Fruit fly (Drosophila melanogaster) whole organism, embryonic: ENCODE data around the gene CG5003.

Experiments
- CG10267 ChIP-seq: fragments of 200-800 bp; sonication (Bioruptor generic); optimal IDR thresholded peaks from 2 replicates; lab custom pipeline; 2018; ENCODE audit warnings: missing biosample characterization, mild to moderate bottlenecking, missing genetic modification characterization, moderate library complexity
- CG10321 ChIP-seq: fragments of 200-800 bp; sonication (Bioruptor generic); IDR thresholded peaks from 2 replicates; pipeline ENCODE4 v1.3.6; 2022; ENCODE audit warnings: missing biosample characterization, missing genetic modification characterization
- CG14860 ChIP-seq: fragments of 200-800 bp; sonication (Bioruptor generic); IDR thresholded peaks from 3 replicates; pipeline ENCODE4 v1.3.6; 2022; ENCODE audit warnings: missing biosample characterization, missing genetic modification characterization; ENCODE audit not compliant: partially characterized antibody
- CG18011 ChIP-seq: fragments of 200-800 bp; sonication (Bioruptor generic); optimal IDR thresholded peaks from 2 replicates; lab custom pipeline; 2017; ENCODE audit warnings: missing biosample characterization, missing genetic modification characterization, mild to moderate bottlenecking, moderate library complexity, missing genotype
- CG1832 ChIP-seq: fragments of 200-800 bp; sonication (Bioruptor generic); optimal IDR thresholded peaks from 2 replicates; lab custom pipeline; 2017; ENCODE audit warnings: missing biosample characterization, mild to moderate bottlenecking, missing genetic modification characterization, inconsistent platforms
- CG30431 ChIP-seq: fragments of 200-800 bp; sonication (Bioruptor generic); optimal IDR thresholded peaks from 2 replicates; lab custom pipeline; 2017; ENCODE audit warnings: missing biosample characterization, missing genetic modification characterization
- CG32767 ChIP-seq: fragments of 200-800 bp; sonication (Bioruptor generic); IDR thresholded peaks from 2 replicates; pipeline ENCODE4 v1.3.6; 2022; ENCODE audit warnings: missing biosample characterization, missing genetic modification characterization
- CG3995 ChIP-seq: fragments of 200-800 bp; sonication (Bioruptor generic); optimal IDR thresholded peaks from 3 replicates; lab custom pipeline; 2016; ENCODE audit warnings: missing biosample characterization, missing genetic modification characterization
- CG43689 ChIP-seq: fragments of 200-800 bp; sonication (Bioruptor generic); IDR thresholded peaks from 2 replicates; pipeline ENCODE4 v1.3.6; 2022; ENCODE audit warnings: missing biosample characterization, missing genetic modification characterization
- CG5245 ChIP-seq: fragments of 200-800 bp; sonication (Bioruptor generic); optimal IDR thresholded peaks from 3 replicates; lab custom pipeline; 2016; ENCODE audit warnings: missing biosample characterization, missing genetic modification characterization
- CG6791 ChIP-seq: fragments of 200-800 bp; sonication (Bioruptor generic); IDR thresholded peaks from 3 replicates; pipeline ENCODE4 v1.3.6; 2022; ENCODE audit warnings: missing biosample characterization, missing genetic modification characterization; ENCODE audit not compliant: partially characterized antibody
- CG9817 ChIP-seq: fragments of 200-800 bp; sonication (Bioruptor generic); optimal IDR thresholded peaks from 2 replicates; lab custom pipeline; 2018; ENCODE audit warnings: missing biosample characterization, mild to moderate bottlenecking, missing genetic modification characterization, moderate library complexity
- CkIIα-i1 ChIP-seq: fragments of 200-800 bp; sonication (Bioruptor generic); IDR thresholded peaks from 2 replicates; pipeline ENCODE4 v1.3.6; 2022; ENCODE audit warnings: missing biosample characterization, missing genetic modification characterization
- CrebB ChIP-seq: fragments of 200-800 bp; sonication (Bioruptor generic); optimal IDR thresholded peaks from 3 replicates; lab custom pipeline; 2018; ENCODE audit warnings: missing biosample characterization, mild to moderate bottlenecking, missing genetic modification characterization
- D ChIP-seq, 2 experiments: fragments of 200-800 bp in 1 of 2; fragments of >200 bp in 1 of 2; sonication (Bioruptor generic) in 1 of 2; optimal IDR thresholded peaks; 2 replicates in 1 of 2; 3 replicates in 1 of 2; lab custom pipeline; 2017; ENCODE audit warnings: mild to moderate bottlenecking in 1 of 2, missing biosample characterization in 1 of 2, missing genetic modification characterization in 1 of 2, missing genetic modification reagents in 1 of 2
- Dbx ChIP-seq: fragments of 200-800 bp; sonication (Bioruptor generic); IDR thresholded peaks from 3 replicates; pipeline ENCODE4 v1.3.6; 2022; ENCODE audit warnings: missing biosample characterization, missing genetic modification characterization
- Deaf1 ChIP-seq: fragments of 200-800 bp; optimal IDR thresholded peaks from 3 replicates; lab custom pipeline; 2019; ENCODE audit warnings: missing biosample characterization, mild to moderate bottlenecking, missing genetic modification characterization, moderate library complexity
- Dfd ChIP-seq, 2 experiments: fragments of >200 bp; optimal IDR thresholded peaks; 2 replicates each; lab custom pipeline; 2017; ENCODE audit warnings: missing biosample characterization in 2 of 2, missing genetic modification characterization in 2 of 2
- Dip2 ChIP-seq: fragments of 200-800 bp; sonication (Bioruptor generic); IDR thresholded peaks from 2 replicates; pipeline ENCODE4 v1.3.6; 2022; ENCODE audit warnings: missing biosample characterization, missing genetic modification characterization
- ERR ChIP-seq: fragments of 200-800 bp; sonication (Bioruptor generic); optimal IDR thresholded peaks from 2 replicates; lab custom pipeline; 2016; ENCODE audit warnings: missing biosample characterization, missing genetic modification characterization
- HmgZ ChIP-seq: fragments of 200-800 bp; sonication (Bioruptor generic); optimal IDR thresholded peaks from 2 replicates; lab custom pipeline; 2018; ENCODE audit warnings: missing biosample characterization, mild to moderate bottlenecking, missing genetic modification characterization
- Hr78 ChIP-seq, 2 experiments: fragments of 200-800 bp in 1 of 2; fragments of >200 bp in 1 of 2; sonication (Bioruptor generic) in 1 of 2; optimal IDR thresholded peaks; 2 replicates each; lab custom pipeline; 2017 to 2019; ENCODE audit warnings: missing biosample characterization in 2 of 2, missing genetic modification characterization in 2 of 2, mild to moderate bottlenecking in 1 of 2, moderate library complexity in 1 of 2
- Neu2 ChIP-seq: fragments of 200-800 bp; sonication (Bioruptor generic); optimal IDR thresholded peaks from 3 replicates; lab custom pipeline; 2016; ENCODE audit warnings: missing biosample characterization, missing genetic modification characterization, borderline replicate concordance
- NfI ChIP-seq: fragments of 200-800 bp; sonication (Bioruptor generic); optimal IDR thresholded peaks from 3 replicates; lab custom pipeline; 2018; ENCODE audit warnings: missing biosample characterization, mild to moderate bottlenecking, missing genetic modification characterization, moderate library complexity
- Rfx ChIP-seq: fragments of 200-800 bp; sonication (Bioruptor generic); IDR thresholded peaks from 2 replicates; pipeline ENCODE4 v1.3.6; 2022; ENCODE audit warnings: missing biosample characterization, missing genetic modification characterization
- Rx ChIP-seq: fragments of 200-800 bp; sonication (Bioruptor generic); IDR thresholded peaks from 2 replicates; pipeline ENCODE4 v1.3.6; 2022; ENCODE audit warnings: missing biosample characterization, missing genetic modification characterization
- Sin3A ChIP-seq: fragments of >200 bp; optimal IDR thresholded peaks from 2 replicates; lab custom pipeline; 2018
- Spps ChIP-seq: fragments of 200-800 bp; sonication (Bioruptor generic); optimal IDR thresholded peaks from 2 replicates; lab custom pipeline; 2018; ENCODE audit warnings: missing biosample characterization, mild to moderate bottlenecking, missing genetic modification characterization
- Taf1 ChIP-seq: fragments of 200-800 bp; sonication (Bioruptor generic); IDR thresholded peaks from 2 replicates; pipeline ENCODE4 v1.3.6; 2022; ENCODE audit warnings: missing biosample characterization, missing genetic modification characterization
- Usf ChIP-seq: fragments of 200-800 bp; sonication (Bioruptor generic); optimal IDR thresholded peaks from 2 replicates; lab custom pipeline; 2017; ENCODE audit warnings: missing genotype, missing biosample characterization, missing genetic modification characterization
- Xbp1 ChIP-seq: fragments of 200-800 bp; sonication (Bioruptor generic); optimal IDR thresholded peaks from 3 replicates; lab custom pipeline; 2016; ENCODE audit warnings: missing biosample characterization, mild to moderate bottlenecking, missing genetic modification characterization
- Xrp1 ChIP-seq: fragments of 200-800 bp; sonication (Bioruptor generic); IDR thresholded peaks from 2 replicates; pipeline ENCODE4 v1.3.6; 2022; ENCODE audit warnings: missing biosample characterization, missing genetic modification characterization
- amos ChIP-seq: fragments of 200-800 bp; sonication (Bioruptor generic); IDR thresholded peaks from 2 replicates; pipeline ENCODE4 v1.3.6; 2022; ENCODE audit warnings: missing biosample characterization, missing genetic modification characterization; ENCODE audit not compliant: partially characterized antibody
- corto ChIP-seq: fragments of 200-800 bp; sonication (Bioruptor generic); optimal IDR thresholded peaks from 2 replicates; lab custom pipeline; 2016; ENCODE audit warnings: missing biosample characterization, mild to moderate bottlenecking, missing genetic modification characterization, moderate library complexity
- cwo ChIP-seq: fragments of 200-800 bp; sonication (Bioruptor generic); optimal IDR thresholded peaks from 3 replicates; lab custom pipeline; 2017; ENCODE audit warnings: missing biosample characterization, missing genetic modification characterization, mild to moderate bottlenecking, moderate library complexity, missing genetic modification reagents
- da ChIP-seq: fragments of 200-800 bp; sonication (Bioruptor generic); optimal IDR thresholded peaks from 2 replicates; lab custom pipeline; 2016; ENCODE audit warnings: missing biosample characterization, missing genetic modification characterization
- dati ChIP-seq: fragments of 200-800 bp; sonication (Bioruptor generic); IDR thresholded peaks from 2 replicates; pipeline ENCODE4 v1.3.6; 2022; ENCODE audit warnings: missing biosample characterization, missing genetic modification characterization
- dimm ChIP-seq: fragments of 200-800 bp; sonication (Bioruptor generic); IDR thresholded peaks from 2 replicates; pipeline ENCODE4 v1.3.6; 2022; ENCODE audit warnings: missing biosample characterization, missing genetic modification characterization
- fu2 ChIP-seq: fragments of 200-800 bp; sonication (Bioruptor generic); optimal IDR thresholded peaks from 2 replicates; lab custom pipeline; 2016; ENCODE audit warnings: missing biosample characterization, missing genetic modification characterization
- hb ChIP-seq: fragments of 200-800 bp; sonication (Bioruptor generic); IDR thresholded peaks from 3 replicates; pipeline ENCODE4 v1.3.6; 2022; ENCODE audit warnings: missing biosample characterization, missing genetic modification characterization; ENCODE audit not compliant: partially characterized antibody
- lmd ChIP-seq: fragments of 200-800 bp; sonication (Bioruptor generic); IDR thresholded peaks from 2 replicates; pipeline ENCODE4 v1.3.6; 2022; ENCODE audit warnings: missing biosample characterization, missing genetic modification characterization
- lola ChIP-seq, 3 experiments: fragments of >200 bp in 2 of 3; fragments of 200-800 bp in 1 of 3; sonication (Bioruptor generic) in 1 of 3; optimal IDR thresholded peaks; 2 replicates each; lab custom pipeline; 2017 to 2019; ENCODE audit warnings: missing biosample characterization in 3 of 3, missing genetic modification characterization in 3 of 3, mild to moderate bottlenecking in 1 of 3, moderate library complexity in 1 of 3
- pita ChIP-seq: fragments of 200-800 bp; sonication (Bioruptor generic); optimal IDR thresholded peaks from 2 replicates; lab custom pipeline; 2017; ENCODE audit warnings: missing biosample characterization, mild to moderate bottlenecking, missing genetic modification characterization
- shn ChIP-seq: fragments of 200-800 bp; sonication (Bioruptor generic); optimal IDR thresholded peaks from 3 replicates; lab custom pipeline; 2016; ENCODE audit warnings: missing biosample characterization, missing genetic modification characterization
- sima ChIP-seq: fragments of 200-800 bp; sonication (Bioruptor generic); optimal IDR thresholded peaks from 2 replicates; lab custom pipeline; 2016; ENCODE audit warnings: missing biosample characterization, missing genetic modification characterization
- toy ChIP-seq: fragments of 200-800 bp; sonication (Bioruptor generic); IDR thresholded peaks from 2 replicates; pipeline ENCODE4 v1.3.6; 2022; ENCODE audit warnings: missing biosample characterization, missing genetic modification characterization
- unc-4 ChIP-seq: fragments of 200-800 bp; sonication (Bioruptor generic); IDR thresholded peaks from 2 replicates; pipeline ENCODE4 v1.3.6; 2022; ENCODE audit warnings: missing biosample characterization, missing genetic modification characterization; ENCODE audit not compliant: partially characterized antibody
- wek ChIP-seq: fragments of 200-800 bp; sonication (Bioruptor generic); optimal IDR thresholded peaks from 3 replicates; lab custom pipeline; 2018; ENCODE audit warnings: missing biosample characterization, mild to moderate bottlenecking, missing genetic modification characterization, moderate library complexity
- wor ChIP-seq: fragments of 200-800 bp; sonication (Bioruptor generic); IDR thresholded peaks from 2 replicates; pipeline ENCODE4 v1.3.6; 2022; ENCODE audit warnings: missing biosample characterization, missing genetic modification characterization

Gene CG5003

dm6 chr3R:27916355-27917019 is at the start of gene CG5003, which contains the start of gene mRpS22 (continued):
- TF ChIP-seq NfI (GFP tag; lab: Kevin White, UChicago) (peak; percentile 58), pita (GFP tag; lab: Kevin White, UChicago) (no peak), Dip2 (GFP tag; lab: Robert Waterston, UW) (no peak), CG18011 (GFP tag; lab: Kevin White, UChicago) (peak; percentile 31), lola (GFP tag; optimal IDR thresholded peaks at IDR 0.05; lab: Kevin White, UChicago) (peak in 1 of 3 experiments; percentile 60), cwo (GFP tag; lab: Kevin White, UChicago) (peak; percentile 27), CG14860 (GFP tag; lab: Robert Waterston, UW) (no peak), fu2 (no peak), CkIIα-i1 (GFP tag; lab: Robert Waterston, UW) (no peak), CG32767 (GFP tag; lab: Robert Waterston, UW) (no peak), CG43689 (GFP tag; lab: Robert Waterston, UW) (no peak), CG10267 (tag; lab: Kevin White, UChicago) (peak; percentile 93), CG5245 (peak; percentile 21), Xbp1 (peak; percentile 43), Deaf1 (tag; lab: Kevin White, UChicago) (peak; percentile 22), Dfd (GFP tag; optimal IDR thresholded peaks at IDR 0.05; lab: Kevin White, UChicago) (peak in 1 of 2 experiments; percentile 65), dimm (GFP tag; lab: Robert Waterston, UW) (no peak), da (no peak), corto (no peak), CG30431 (GFP tag; lab: Kevin White, UChicago) (no peak), Xrp1 (GFP tag; lab: Robert Waterston, UW) (peak; percentile 45; the same call in 1 of the 2 replicates), dati (GFP tag; lab: Robert Waterston, UW) (no peak), hb (GFP tag; lab: Robert Waterston, UW) (no peak), wor (GFP tag; lab: Robert Waterston, UW) (peak; percentile 18; the same call in 1 of the 2 replicates), Sin3A (lab: Kevin White, UChicago) (peak; percentile 1), CG9817 (tag; lab: Kevin White, UChicago) (peak; percentile 69), HmgZ (tag; lab: Kevin White, UChicago) (peak; percentile 32), lmd (GFP tag; lab: Robert Waterston, UW) (peak; percentile 24; the same call in 1 of the 2 replicates), sima (GFP tag; lab: Kevin White, UChicago) (peak; percentile 6), CG10321 (GFP tag; lab: Robert Waterston, UW) (no peak), Usf (no peak), toy (GFP tag; lab: Robert Waterston, UW) (no peak), CrebB (no peak), ERR (no peak), Neu2 (GFP tag; lab: Kevin White, UChicago) (no peak), Spps (tag; lab: Kevin White, UChicago) (peak; percentile 3), D (optimal IDR thresholded peaks at IDR 0.05; lab: Kevin White, UChicago) (no peak), D (GFP tag; optimal IDR thresholded peaks at IDR 0.05; lab: Kevin White, UChicago) (peak; percentile 49), unc-4 (GFP tag; lab: Robert Waterston, UW) (peak; percentile 45; the same call in 1 of the 2 replicates), Taf1 (no peak), Rx (no peak), Dbx (GFP tag; lab: Robert Waterston, UW) (peak; percentile 17; the same call in 2 of the 3 replicates), amos (GFP tag; lab: Robert Waterston, UW) (peak; percentile 41; the same call in 1 of the 2 replicates), CG6791 (GFP tag; lab: Robert Waterston, UW) (no peak), CG3995 (GFP tag; lab: Kevin White, UChicago) (peak; percentile 26), Rfx (GFP tag; lab: Robert Waterston, UW) (peak; percentile 68; the same call in 1 of the 2 replicates), wek (GFP tag; lab: Kevin White, UChicago) (peak; percentile 94), CG1832 (no peak), Hr78 (GFP tag; optimal IDR thresholded peaks at IDR 0.05; lab: Kevin White, UChicago) (no peak), shn (GFP tag; lab: Kevin White, UChicago) (no peak)
